Worm (Caenorhabditis elegans) whole organism, L4 larva: ENCODE results near the gene srg-24.

ENCODE experiments used
- F26F4.8 ChIP-seq: fragments of 200-800 bp; sonication (Bioruptor generic); conservative IDR thresholded peaks from 2 replicates; pipeline ENCODE4 v1.3.6; 2022; ENCODE audit warnings: missing genetic modification characterization, missing compliant biosample characterization
- F37D6.2 ChIP-seq: sonication (generic microtip); optimal IDR thresholded peaks from 2 replicates; lab custom pipeline; 2016; ENCODE audit warnings: mild to moderate bottlenecking, missing genetic modification characterization, missing compliant biosample characterization
- R02D3.7 ChIP-seq: fragments of 150-350 bp; sonication (generic microtip); optimal IDR thresholded peaks from 3 replicates; lab custom pipeline; 2014; ENCODE audit warnings: missing biosample characterization, missing genetic modification characterization
- T26A8.4 ChIP-seq: fragments of 200-800 bp; sonication (Bioruptor generic); IDR thresholded peaks from 2 replicates; pipeline ENCODE4 v1.3.6; 2022; ENCODE audit warnings: missing genetic modification characterization, missing compliant biosample characterization
- Y105C5A.15 ChIP-seq: fragments of 200-800 bp; sonication (Bioruptor generic); IDR thresholded peaks from 2 replicates; pipeline ENCODE4 v1.3.6; 2022; ENCODE audit warnings: missing genetic modification characterization, missing compliant biosample characterization
- aha-1 ChIP-seq: fragments of 150-350 bp; peaks from one replicate; lab custom pipeline; 2014; ENCODE audit warnings: missing biosample characterization, missing genetic modification characterization
- aly-2 ChIP-seq: sonication (generic microtip); optimal IDR thresholded peaks from 2 replicates; lab custom pipeline; 2018; ENCODE audit warnings: missing biosample characterization, missing genetic modification characterization
- ceh-32 ChIP-seq: sonication (generic microtip); optimal IDR thresholded peaks from 2 replicates; lab custom pipeline; 2016; ENCODE audit warnings: mild to moderate bottlenecking, missing genetic modification characterization, missing compliant biosample characterization; ENCODE audit not compliant: poor library complexity
- ceh-44 ChIP-seq: fragments of 200-800 bp; sonication (Bioruptor generic); IDR thresholded peaks from 2 replicates; pipeline ENCODE4 v1.3.6; 2022; ENCODE audit warnings: missing genetic modification reagents, missing genetic modification characterization, missing compliant biosample characterization
- ceh-62 ChIP-seq: sonication (generic microtip); optimal IDR thresholded peaks from 2 replicates; lab custom pipeline; 2017; ENCODE audit warnings: missing biosample characterization, missing genetic modification characterization
- ces-1 ChIP-seq: fragments of 150-350 bp; sonication (generic microtip); optimal IDR thresholded peaks from 4 replicates; lab custom pipeline; 2014; ENCODE audit warnings: missing biosample characterization, missing genetic modification reagents, missing genetic modification characterization
- daf-19 ChIP-seq: fragments of 200-800 bp; sonication (Bioruptor generic); conservative IDR thresholded peaks from 2 replicates; pipeline ENCODE4 v1.3.6; 2022; ENCODE audit warnings: missing genetic modification characterization, missing compliant biosample characterization
- dve-1 ChIP-seq: sonication (generic microtip); optimal IDR thresholded peaks from 2 replicates; lab custom pipeline; 2017; ENCODE audit warnings: antibody characterized with exemption, mild to moderate bottlenecking, missing genetic modification characterization, missing compliant biosample characterization; ENCODE audit not compliant: insufficient read depth
- egl-27 ChIP-seq: sonication (generic microtip); optimal IDR thresholded peaks from 3 replicates; lab custom pipeline; 2017; ENCODE audit warnings: missing biosample characterization, missing genetic modification reagents, missing genetic modification characterization
- gei-8 ChIP-seq: fragments of 200-800 bp; sonication (Bioruptor generic); optimal IDR thresholded peaks from 2 replicates; lab custom pipeline; 2018; ENCODE audit warnings: mild to moderate bottlenecking, missing genetic modification characterization, missing compliant biosample characterization
- hmg-1.1 ChIP-seq: fragments of 200-800 bp; sonication (Bioruptor generic); IDR thresholded peaks from 2 replicates; pipeline ENCODE4 v1.3.6; 2022; ENCODE audit warnings: missing genetic modification reagents, missing genetic modification characterization, missing compliant biosample characterization
- lim-7 ChIP-seq: fragments of 200-800 bp; sonication (Bioruptor generic); IDR thresholded peaks from 2 replicates; pipeline ENCODE4 v1.3.6; 2022; ENCODE audit warnings: missing genetic modification characterization, missing compliant biosample characterization
- lin-15B ChIP-seq: fragments of 150-350 bp; sonication (generic microtip); optimal IDR thresholded peaks from 3 replicates; lab custom pipeline; 2014; ENCODE audit warnings: missing biosample characterization, missing genetic modification characterization
- lsy-2 ChIP-seq, 2 experiments: fragments of 150-350 bp in 1 of 2; sonication (generic microtip) in 1 of 2; optimal IDR thresholded peaks; 2 replicates each; lab custom pipeline; 2014 to 2017; ENCODE audit warnings: missing biosample characterization in 2 of 2, missing genetic modification characterization in 2 of 2
- mdl-1 ChIP-seq, 2 experiments: fragments of 150-350 bp in 1 of 2; sonication (generic microtip) in 1 of 2; optimal IDR thresholded peaks; 2 replicates each; lab custom pipeline; 2014 to 2017; ENCODE audit warnings: missing biosample characterization in 2 of 2, missing genetic modification characterization in 2 of 2
- mxl-2 ChIP-seq: fragments of 200-800 bp; sonication (Bioruptor generic); conservative IDR thresholded peaks from 2 replicates; pipeline ENCODE4 v1.3.6; 2022; ENCODE audit warnings: missing genetic modification reagents, missing genetic modification characterization, missing compliant biosample characterization
- nhr-11 ChIP-seq: fragments of 150-350 bp; optimal IDR thresholded peaks from 2 replicates; lab custom pipeline; 2014; ENCODE audit warnings: missing biosample characterization, missing genetic modification characterization
- nhr-111 ChIP-seq: fragments of 200-800 bp; sonication (Bioruptor generic); optimal IDR thresholded peaks from 2 replicates; lab custom pipeline; 2018; ENCODE audit warnings: mild to moderate bottlenecking, missing genetic modification characterization, missing compliant biosample characterization
- nhr-237 ChIP-seq: sonication (generic microtip); optimal IDR thresholded peaks from 2 replicates; lab custom pipeline; 2017; ENCODE audit warnings: missing biosample characterization, missing genetic modification characterization
- nhr-25 ChIP-seq: sonication (generic microtip); optimal IDR thresholded peaks from 2 replicates; lab custom pipeline; 2017; ENCODE audit warnings: missing genetic modification characterization, mild to moderate bottlenecking, missing compliant biosample characterization, antibody characterized with exemption, moderate library complexity, borderline replicate concordance; ENCODE audit not compliant: insufficient read depth
- nhr-6 ChIP-seq: fragments of 150-350 bp; optimal IDR thresholded peaks from 2 replicates; lab custom pipeline; 2014; ENCODE audit warnings: missing biosample characterization, missing genetic modification characterization
- pha-4 ChIP-seq, 2 experiments: fragments of 150-350 bp in 1 of 2; fragments of 200-800 bp in 1 of 2; sonication (Bioruptor generic) in 1 of 2; IDR thresholded peaks in 1 of 2; optimal IDR thresholded peaks in 1 of 2; 2 replicates each; pipeline versions ENCODE4 v1.3.6 to Lab custom; 2014 to 2022; ENCODE audit warnings: missing genetic modification characterization in 2 of 2, missing genetic modification reagents in 2 of 2, missing biosample characterization in 1 of 2, missing compliant biosample characterization in 1 of 2
- sdz-12 ChIP-seq: fragments of 200-800 bp; sonication (Bioruptor generic); optimal IDR thresholded peaks from 2 replicates; lab custom pipeline; 2018; ENCODE audit warnings: mild to moderate bottlenecking, missing genetic modification characterization, missing compliant biosample characterization
- set-16 ChIP-seq: fragments of 200-800 bp; sonication (Bioruptor generic); IDR thresholded peaks from 2 replicates; pipeline ENCODE4 v1.3.6; 2022; ENCODE audit warnings: missing genetic modification reagents, missing genetic modification characterization, missing compliant biosample characterization
- skn-1 ChIP-seq: fragments of 150-350 bp; optimal IDR thresholded peaks from 2 replicates; lab custom pipeline; 2014; ENCODE audit warnings: missing biosample characterization, missing genetic modification characterization
- snpc-1.2 ChIP-seq: fragments of 200-800 bp; sonication (Bioruptor generic); IDR thresholded peaks from 2 replicates; pipeline ENCODE4 v1.3.6; 2022; ENCODE audit warnings: missing genetic modification reagents, missing genetic modification characterization, missing compliant biosample characterization
- spr-3 ChIP-seq: fragments of 200-800 bp; sonication (Bioruptor generic); optimal IDR thresholded peaks from 2 replicates; lab custom pipeline; 2018; ENCODE audit warnings: mild to moderate bottlenecking, missing genetic modification characterization, missing compliant biosample characterization
- tag-97 ChIP-seq: fragments of 200-800 bp; sonication (Bioruptor generic); IDR thresholded peaks from 2 replicates; pipeline ENCODE4 v1.3.6; 2022; ENCODE audit warnings: missing genetic modification characterization, missing compliant biosample characterization
- unc-62 ChIP-seq, 3 experiments: fragments of 150-350 bp in 1 of 3; sonication (generic microtip); optimal IDR thresholded peaks in 2 of 3; peaks in 1 of 3; 1 replicate in 1 of 3; 2 replicates in 2 of 3; lab custom pipeline; 2014 to 2017; ENCODE audit warnings: missing biosample characterization in 3 of 3, missing genetic modification characterization in 3 of 3, missing genetic modification reagents in 3 of 3, missing genotype in 1 of 3
- zip-2 ChIP-seq: fragments of 150-350 bp; optimal IDR thresholded peaks from 2 replicates; lab custom pipeline; 2014; ENCODE audit warnings: missing biosample characterization, missing genetic modification characterization
- ztf-11 ChIP-seq: fragments of 150-350 bp; optimal IDR thresholded peaks from 2 replicates; lab custom pipeline; 2014; ENCODE audit warnings: missing biosample characterization, missing genetic modification characterization
- ztf-7 ChIP-seq: fragments of 150-350 bp; optimal IDR thresholded peaks from 2 replicates; lab custom pipeline; 2014; ENCODE audit warnings: missing biosample characterization, missing genetic modification characterization

srg-24 gene

ce11 chrII:3054622-3055021, 45.8 kb downstream of the srg-24 start (continued):
- TF ChIP-seq zip-2 (tag; lab: Kevin White, UChicago) (no peak), F26F4.8 (GFP tag; lab: Robert Waterston, UW) (no peak), sdz-12 (no peak), ceh-62 (no peak), ceh-32 (no peak), spr-3 (GFP tag; lab: Kevin White, UChicago) (no peak), nhr-11 (tag; lab: Kevin White, UChicago) (no peak), mxl-2 (GFP tag; lab: Robert Waterston, UW) (no peak), F37D6.2 (tag; lab: Kevin White, UChicago) (no peak), ztf-11 (tag; lab: Kevin White, UChicago) (no peak), ceh-44 (GFP tag; lab: Robert Waterston, UW) (no peak), egl-27 (tag; lab: Kevin White, UChicago) (no peak), nhr-111 (GFP tag; lab: Kevin White, UChicago) (no peak), T26A8.4 (GFP tag; lab: Robert Waterston, UW) (no peak), unc-62 (GFP tag; optimal IDR thresholded peaks at IDR 0.05 in 1 of 2; lab: Kevin White, UChicago) (no peak), unc-62 (tag; optimal IDR thresholded peaks at IDR 0.05; lab: Kevin White, UChicago) (no peak), R02D3.7 (no peak), aly-2 (tag; lab: Kevin White, UChicago) (no peak), pha-4 (GFP tag; IDR thresholded peaks at IDR 0.05; lab: Robert Waterston, UW) (0 out of 2 replicates have a peak, but pooled peaks have one; percentile 5), pha-4 (tag; optimal IDR thresholded peaks at IDR 0.05; lab: Kevin White, UChicago) (no peak), ztf-7 (tag; lab: Kevin White, UChicago) (no peak), snpc-1.2 (GFP tag; lab: Robert Waterston, UW) (no peak)
- TF ChIP-seq, all 104 proteins: peak for 10

- no peak for TF ChIP-seq ceh-44 (GFP tag; lab: Robert Waterston, UW)
- no peak for TF ChIP-seq mdl-1 (tag; optimal IDR thresholded peaks at IDR 0.05; lab: Kevin White, UChicago)
- TF ChIP-seq nhr-11 (tag; lab: Kevin White, UChicago) = no peak
- no peak for TF ChIP-seq nhr-237
- no peak for TF ChIP-seq nhr-25 (tag; lab: Kevin White, UChicago)
- TF ChIP-seq Y105C5A.15 = no peak
- TF ChIP-seq zip-2 (tag; lab: Kevin White, UChicago) = no peak
- TF ChIP-seq F37D6.2 (tag; lab: Kevin White, UChicago) = no peak
- TF ChIP-seq ztf-7 (tag; lab: Kevin White, UChicago) = no peak
- no peak for TF ChIP-seq lin-15B
- no peak for TF ChIP-seq tag-97 (GFP tag; lab: Robert Waterston, UW)
- no peak for TF ChIP-seq snpc-1.2 (GFP tag; lab: Robert Waterston, UW)
- TF ChIP-seq gei-8 (GFP tag; lab: Kevin White, UChicago) = no peak
- no peak for TF ChIP-seq ces-1 (GFP tag; lab: Kevin White, UChicago)
- no peak for TF ChIP-seq hmg-1.1
- TF ChIP-seq daf-19 = no peak
- no peak for TF ChIP-seq lim-7
- TF ChIP-seq spr-3 (GFP tag; lab: Kevin White, UChicago) = no peak
- no peak for TF ChIP-seq egl-27 (tag; lab: Kevin White, UChicago)
- no peak for TF ChIP-seq skn-1 (tag; lab: Kevin White, UChicago)
- TF ChIP-seq, all 104 proteins: peak for 0
Observed at ce11 chrII:3054221-3054620, 46.2 kb downstream of the srg-24 start, which contains the start of gene lido-13. TSS of gene lido-13 (minus strand) at chrII:3054321.

ce11 chrII:3053689-3054088, 46.8 kb downstream of the srg-24 start:
- no peak for TF ChIP-seq dve-1 (tag; lab: Kevin White, UChicago)
- peak; percentile 95 for TF ChIP-seq aha-1

- TF ChIP-seq lsy-2 (tag; optimal IDR thresholded peaks at IDR 0.05; lab: Kevin White, UChicago) = no peak
- TF ChIP-seq set-16 = peak; percentile 76
- no peak for TF ChIP-seq nhr-6 (tag; lab: Kevin White, UChicago)
- TF ChIP-seq, all 104 proteins: peak for 1
Observed at ce11 chrII:3052843-3053242, 47.6 kb downstream of the srg-24 start.
